Fruit fly (Drosophila melanogaster): ENCODE measurements around the gene Son.

dm6 chr3R:9570114-9570513, 7.7 kb upstream of the Son start, which contains the start of gene CG16790:
- TF ChIP-seq Snoo (tag; optimal IDR thresholded peaks at IDR 0.05), result no peak
- no peak for TF ChIP-seq EcR (GFP tag; optimal IDR thresholded peaks at IDR 0.05)
- TF ChIP-seq Ets98B (GFP tag; IDR thresholded peaks at IDR 0.05), result no peak
- TF ChIP-seq CG8159 (tag; optimal IDR thresholded peaks at IDR 0.05), result no peak
- TF ChIP-seq CG12605 (GFP tag; IDR thresholded peaks at IDR 0.05), result no peak
- TF ChIP-seq CG13204 (GFP tag; optimal IDR thresholded peaks at IDR 0.05), result no peak
- no peak for TF ChIP-seq CG9948 (tag; optimal IDR thresholded peaks at IDR 0.05)
- no peak for TF ChIP-seq CG32121 (GFP tag; IDR thresholded peaks at IDR 0.05)
